Worm (Caenorhabditis elegans): Measurements from ENCODE around the gene K01A6.7.

DNA sequence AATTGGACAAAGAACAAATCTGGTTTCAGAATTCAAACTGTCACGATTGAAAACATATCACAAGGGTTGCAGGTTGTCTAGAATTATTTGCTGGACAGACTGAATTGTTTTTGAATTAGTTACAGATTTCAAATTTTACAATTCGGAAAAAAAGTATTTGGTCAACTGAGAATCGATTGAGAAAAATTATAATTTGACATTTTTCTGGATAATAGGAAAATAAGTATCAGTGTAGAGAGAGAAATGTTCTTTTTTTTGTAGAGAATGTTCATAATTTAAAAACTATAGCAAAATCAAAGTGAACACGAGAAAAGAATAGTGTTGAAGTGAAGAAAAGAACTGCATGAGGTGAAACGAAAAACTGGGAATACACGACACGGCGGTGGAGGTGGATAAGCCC, 37.6 kb downstream of the K01A6.7 start, which contains the start of gene dpy-20:
- no peak for TF ChIP-seq ceh-28 (tag; optimal IDR thresholded peaks at IDR 0.05)
- no peak for TF ChIP-seq fos-1 (tag; optimal IDR thresholded peaks at IDR 0.05)
- TF ChIP-seq skn-1 (tag; optimal IDR thresholded peaks at IDR 0.05): no peak
- no peak for TF ChIP-seq unc-39 (tag; optimal IDR thresholded peaks at IDR 0.05)
- no peak for TF ChIP-seq nhr-28 (tag; optimal IDR thresholded peaks at IDR 0.05)
- no peak for TF ChIP-seq ZK546.5 (tag; optimal IDR thresholded peaks at IDR 0.05)
- TF ChIP-seq lsy-2 (tag; optimal IDR thresholded peaks at IDR 0.05): no peak
- TF ChIP-seq lin-39 (tag; optimal IDR thresholded peaks at IDR 0.05): no peak
